Worm (Caenorhabditis elegans) whole organism, young adult: ENCODE data around the gene F22E5.8.

Source experiments
- B0261.1 ChIP-seq: sonication (generic microtip); optimal IDR thresholded peaks from 2 replicates; lab custom pipeline; 2016; ENCODE audit warnings: mild to moderate bottlenecking, missing genetic modification characterization, moderate library complexity, missing compliant biosample characterization
- T26A5.8 ChIP-seq: sonication (generic microtip); optimal IDR thresholded peaks from 2 replicates; lab custom pipeline; 2016; ENCODE audit warnings: missing genetic modification characterization, missing compliant biosample characterization
- athp-1 ChIP-seq: sonication (generic microtip); optimal IDR thresholded peaks from 2 replicates; lab custom pipeline; 2017; ENCODE audit warnings: mild to moderate bottlenecking, missing genetic modification characterization, missing compliant biosample characterization
- ceh-27 ChIP-seq: fragments of 200-800 bp; sonication (Bioruptor generic); optimal IDR thresholded peaks from 2 replicates; lab custom pipeline; 2018; ENCODE audit warnings: mild to moderate bottlenecking, missing genetic modification characterization, moderate library complexity, missing compliant biosample characterization
- ceh-40 ChIP-seq: fragments of 200-800 bp; sonication (Bioruptor generic); IDR thresholded peaks from 2 replicates; pipeline ENCODE4 v1.3.6; 2022; ENCODE audit warnings: missing genetic modification characterization, missing compliant biosample characterization
- dpl-1 ChIP-seq: fragments of 150-350 bp; optimal IDR thresholded peaks from 2 replicates; lab custom pipeline; 2014; ENCODE audit warnings: missing biosample characterization, missing genetic modification reagents, missing genetic modification characterization
- lin-26 ChIP-seq: fragments of 200-800 bp; sonication (Bioruptor generic); IDR thresholded peaks from 2 replicates; pipeline ENCODE4 v1.3.6; 2022; ENCODE audit warnings: missing genetic modification reagents, missing genetic modification characterization, missing compliant biosample characterization
- mes-4 ChIP-seq: sonication (generic microtip); optimal IDR thresholded peaks from 2 replicates; lab custom pipeline; 2016; ENCODE audit warnings: missing genotype, missing genetic modification characterization, missing compliant biosample characterization
- nhr-27 ChIP-seq: fragments of 200-800 bp; sonication (Bioruptor generic); optimal IDR thresholded peaks from 2 replicates; lab custom pipeline; 2018; ENCODE audit warnings: mild to moderate bottlenecking, missing genetic modification characterization, moderate library complexity, missing compliant biosample characterization
- unc-62 ChIP-seq: fragments of 150-350 bp; optimal IDR thresholded peaks from 2 replicates; lab custom pipeline; 2014; ENCODE audit warnings: missing biosample characterization, missing genetic modification reagents, missing genetic modification characterization
- ztf-26 ChIP-seq: sonication (generic microtip); optimal IDR thresholded peaks from 2 replicates; lab custom pipeline; 2017; ENCODE audit warnings: missing genetic modification characterization, missing compliant biosample characterization

DNA sequence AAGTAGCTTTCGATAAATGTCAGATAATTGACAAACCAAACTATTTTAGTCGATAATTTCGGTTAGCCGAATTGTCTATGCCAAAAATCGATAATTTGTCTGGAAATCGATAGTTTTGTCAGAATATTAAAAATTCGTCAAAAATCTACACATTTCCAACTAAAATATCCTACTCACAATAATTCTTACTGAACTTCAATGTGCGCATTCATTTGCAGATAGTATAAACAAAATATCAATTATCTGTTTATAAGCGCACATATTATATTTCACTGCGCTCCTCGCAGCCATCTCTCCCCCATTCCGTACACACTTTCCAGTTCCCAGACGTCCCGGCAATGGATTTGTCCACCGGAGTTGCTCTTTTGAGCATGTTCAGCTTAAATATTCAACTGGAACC is 15.0 kb upstream of the F22E5.8 start, which contains the start of gene lgc-28:
- TF ChIP-seq ztf-26 (tag; lab: Kevin White, UChicago) (no peak), T26A5.8 (no peak), athp-1 (tag; lab: Kevin White, UChicago) (no peak), ceh-27 (GFP tag; lab: Kevin White, UChicago) (no peak), B0261.1 (tag; lab: Kevin White, UChicago) (no peak), ceh-40 (GFP tag; lab: Robert Waterston, UW) (no peak), unc-62 (GFP tag; lab: Kevin White, UChicago) (no peak), dpl-1 (GFP tag; lab: Kevin White, UChicago) (no peak), nhr-27 (tag; lab: Kevin White, UChicago) (no peak), lin-26 (GFP tag; lab: Robert Waterston, UW) (no peak), mes-4 (tag; lab: Kevin White, UChicago) (no peak)
